Fruit fly (Drosophila melanogaster) whole organism, prepupa: ENCODE results near the gene Iris.
A peak's percentile ranks its signal among the peaks of the same experiment; 100 is the strongest.

ENCODE experiments used
- Blimp-1 ChIP-seq: fragments of 200-800 bp; sonication (Bioruptor generic); optimal IDR thresholded peaks from 3 replicates; lab custom pipeline; 2017; ENCODE audit warnings: missing biosample characterization, missing genetic modification characterization, mild to moderate bottlenecking, moderate library complexity, missing genetic modification reagents
- CG10631 ChIP-seq: fragments of 200-800 bp; sonication (Bioruptor generic); optimal IDR thresholded peaks from 2 replicates; lab custom pipeline; 2016; ENCODE audit warnings: missing biosample characterization, missing genetic modification characterization
- CG10669 ChIP-seq: fragments of 200-800 bp; sonication (Bioruptor generic); optimal IDR thresholded peaks from 3 replicates; lab custom pipeline; 2018; ENCODE audit warnings: missing biosample characterization, mild to moderate bottlenecking, missing genetic modification characterization, moderate library complexity
- CG11294 ChIP-seq: fragments of 200-800 bp; sonication (Bioruptor generic); IDR thresholded peaks from 2 replicates; pipeline ENCODE4 v1.3.6; 2022; ENCODE audit warnings: missing biosample characterization, missing genetic modification characterization
- CG11762 ChIP-seq: fragments of 200-800 bp; sonication (Bioruptor generic); optimal IDR thresholded peaks from 3 replicates; lab custom pipeline; 2016; ENCODE audit warnings: missing biosample characterization, missing genetic modification characterization; ENCODE audit not compliant: insufficient read depth
- CG11902 ChIP-seq: fragments of 200-800 bp; sonication (Bioruptor generic); optimal IDR thresholded peaks from 3 replicates; lab custom pipeline; 2016; ENCODE audit warnings: missing biosample characterization, missing genetic modification characterization
- CG1621 ChIP-seq: fragments of 200-800 bp; sonication (Bioruptor generic); optimal IDR thresholded peaks from 3 replicates; lab custom pipeline; 2018; ENCODE audit warnings: missing biosample characterization, mild to moderate bottlenecking, missing genetic modification characterization
- CG16779 ChIP-seq: fragments of 200-800 bp; sonication (Bioruptor generic); optimal IDR thresholded peaks from 3 replicates; lab custom pipeline; 2017; ENCODE audit warnings: missing biosample characterization, mild to moderate bottlenecking, missing genetic modification characterization
- CG3032 ChIP-seq: fragments of 200-800 bp; optimal IDR thresholded peaks from 2 replicates; lab custom pipeline; 2019; ENCODE audit warnings: missing biosample characterization, mild to moderate bottlenecking, missing genetic modification characterization, moderate library complexity
- CG31627 ChIP-seq: fragments of 200-800 bp; sonication (Bioruptor generic); optimal IDR thresholded peaks from 3 replicates; lab custom pipeline; 2016; ENCODE audit warnings: missing biosample characterization, missing genetic modification characterization
- CG32006 ChIP-seq: fragments of 200-800 bp; sonication (Bioruptor generic); optimal IDR thresholded peaks from 3 replicates; lab custom pipeline; 2017; ENCODE audit warnings: missing biosample characterization, mild to moderate bottlenecking, missing genetic modification characterization
- CG34406 ChIP-seq: fragments of 200-800 bp; sonication (Bioruptor generic); optimal IDR thresholded peaks from 3 replicates; lab custom pipeline; 2016; ENCODE audit warnings: missing biosample characterization, missing genetic modification characterization
- CG3919 ChIP-seq: fragments of 200-800 bp; sonication (Bioruptor generic); optimal IDR thresholded peaks from 3 replicates; lab custom pipeline; 2016; ENCODE audit warnings: missing biosample characterization, missing genetic modification characterization
- CG4318 ChIP-seq: fragments of 200-800 bp; sonication (Bioruptor generic); optimal IDR thresholded peaks from 3 replicates; lab custom pipeline; 2017; ENCODE audit warnings: missing biosample characterization, mild to moderate bottlenecking, missing genetic modification characterization
- CG6276 ChIP-seq: fragments of 200-800 bp; sonication (Bioruptor generic); optimal IDR thresholded peaks from 2 replicates; lab custom pipeline; 2017; ENCODE audit warnings: missing biosample characterization, mild to moderate bottlenecking, missing genetic modification characterization
- CG8119 ChIP-seq: fragments of 200-800 bp; sonication (Bioruptor generic); IDR thresholded peaks from 3 replicates; pipeline ENCODE4 v1.3.6; 2022; ENCODE audit warnings: missing biosample characterization, missing genetic modification characterization
- CG8319 ChIP-seq: fragments of 200-800 bp; sonication (Bioruptor generic); optimal IDR thresholded peaks from 3 replicates; lab custom pipeline; 2016; ENCODE audit warnings: missing biosample characterization, missing genetic modification characterization
- CG8632 ChIP-seq: fragments of 200-800 bp; sonication (Bioruptor generic); optimal IDR thresholded peaks from 3 replicates; lab custom pipeline; 2016; ENCODE audit warnings: missing biosample characterization, missing genetic modification characterization
- CG9139 ChIP-seq: fragments of 200-800 bp; sonication (Bioruptor generic); optimal IDR thresholded peaks from 3 replicates; lab custom pipeline; 2017; ENCODE audit warnings: missing biosample characterization, mild to moderate bottlenecking, missing genetic modification characterization
- Eip93F ChIP-seq: fragments of 200-800 bp; sonication (Bioruptor generic); optimal IDR thresholded peaks from 2 replicates; lab custom pipeline; 2016; ENCODE audit warnings: missing biosample characterization, mild to moderate bottlenecking, missing genetic modification characterization
- Ets21C ChIP-seq: fragments of 200-800 bp; sonication (Bioruptor generic); optimal IDR thresholded peaks from 3 replicates; lab custom pipeline; 2016; ENCODE audit warnings: missing biosample characterization, missing genetic modification characterization
- Ets96B ChIP-seq: fragments of 200-800 bp; optimal IDR thresholded peaks from 2 replicates; lab custom pipeline; 2019; ENCODE audit warnings: missing biosample characterization, mild to moderate bottlenecking, missing genetic modification characterization, moderate library complexity
- Gug ChIP-seq: fragments of 200-800 bp; sonication (Bioruptor generic); IDR thresholded peaks from 2 replicates; pipeline ENCODE4 v1.3.6; 2022; ENCODE audit warnings: missing biosample characterization, missing genetic modification characterization
- Hr38 ChIP-seq: sonication (Bioruptor generic); optimal IDR thresholded peaks from 2 replicates; lab custom pipeline; 2016; ENCODE audit warnings: missing biosample characterization, missing genetic modification characterization
- Hr39 ChIP-seq: fragments of 200-800 bp; sonication (Bioruptor generic); optimal IDR thresholded peaks from 2 replicates; lab custom pipeline; 2016; ENCODE audit warnings: missing biosample characterization, missing genetic modification characterization
- Hr4 ChIP-seq: fragments of 200-800 bp; sonication (Bioruptor generic); optimal IDR thresholded peaks from 3 replicates; lab custom pipeline; 2016; ENCODE audit warnings: missing biosample characterization, missing genetic modification characterization
- Met ChIP-seq: fragments of 200-800 bp; sonication (Bioruptor generic); optimal IDR thresholded peaks from 3 replicates; lab custom pipeline; 2016; ENCODE audit warnings: missing biosample characterization, missing genetic modification characterization
- OdsH ChIP-seq: fragments of 200-800 bp; sonication (Bioruptor generic); optimal IDR thresholded peaks from 3 replicates; lab custom pipeline; 2016; ENCODE audit warnings: missing biosample characterization, missing genetic modification characterization
- Smox ChIP-seq: fragments of 200-800 bp; sonication (Bioruptor generic); optimal IDR thresholded peaks from 3 replicates; lab custom pipeline; 2016; ENCODE audit warnings: missing biosample characterization, missing genetic modification characterization
- Sox102F ChIP-seq: fragments of 200-800 bp; sonication (Bioruptor generic); optimal IDR thresholded peaks from 2 replicates; lab custom pipeline; 2016; ENCODE audit warnings: missing biosample characterization, mild to moderate bottlenecking, missing genetic modification characterization
- Sox14 ChIP-seq: fragments of 200-800 bp; sonication (Bioruptor generic); optimal IDR thresholded peaks from 3 replicates; lab custom pipeline; 2016; ENCODE audit warnings: missing biosample characterization, missing genetic modification characterization
- Sox15 ChIP-seq: fragments of 200-800 bp; sonication (Bioruptor generic); optimal IDR thresholded peaks from 3 replicates; lab custom pipeline; 2016; ENCODE audit warnings: missing biosample characterization, missing genetic modification characterization
- achi ChIP-seq: fragments of 200-800 bp; sonication (Bioruptor generic); optimal IDR thresholded peaks from 3 replicates; lab custom pipeline; 2016; ENCODE audit warnings: missing biosample characterization, missing genetic modification characterization
- acj6 ChIP-seq: fragments of 200-800 bp; sonication (Bioruptor generic); optimal IDR thresholded peaks from 3 replicates; lab custom pipeline; 2016; ENCODE audit warnings: missing biosample characterization, missing genetic modification characterization
- cyc ChIP-seq: fragments of 200-800 bp; sonication (Bioruptor generic); optimal IDR thresholded peaks from 3 replicates; lab custom pipeline; 2016; ENCODE audit warnings: missing biosample characterization, missing genetic modification characterization
- dac ChIP-seq: fragments of 200-800 bp; sonication (Bioruptor generic); optimal IDR thresholded peaks from 2 replicates; lab custom pipeline; 2017; ENCODE audit warnings: missing biosample characterization, mild to moderate bottlenecking, missing genetic modification characterization
- dsx ChIP-seq: fragments of 200-800 bp; optimal IDR thresholded peaks from 3 replicates; lab custom pipeline; 2019; ENCODE audit warnings: missing biosample characterization, mild to moderate bottlenecking, missing genetic modification characterization, moderate library complexity; ENCODE audit not compliant: poor library complexity, severe bottlenecking
- eg ChIP-seq: fragments of 200-800 bp; sonication (Bioruptor generic); IDR thresholded peaks from 3 replicates; pipeline ENCODE4 v1.3.6; 2022; ENCODE audit warnings: missing biosample characterization, missing genetic modification characterization
- esn ChIP-seq: fragments of 200-800 bp; sonication (Bioruptor generic); optimal IDR thresholded peaks from 2 replicates; lab custom pipeline; 2016; ENCODE audit warnings: missing biosample characterization, mild to moderate bottlenecking, missing genetic modification characterization, moderate library complexity
- fd85E ChIP-seq: fragments of 200-800 bp; sonication (Bioruptor generic); optimal IDR thresholded peaks from 3 replicates; lab custom pipeline; 2016; ENCODE audit warnings: missing biosample characterization, missing genetic modification characterization
- fkh ChIP-seq: fragments of 200-800 bp; sonication (Bioruptor generic); optimal IDR thresholded peaks from 3 replicates; lab custom pipeline; 2017; ENCODE audit warnings: missing biosample characterization, mild to moderate bottlenecking, missing genetic modification characterization, moderate library complexity
- lz ChIP-seq: fragments of 200-800 bp; sonication (Bioruptor generic); optimal IDR thresholded peaks from 3 replicates; lab custom pipeline; 2016; ENCODE audit warnings: missing biosample characterization, missing genetic modification characterization
- net ChIP-seq: fragments of 200-800 bp; sonication (Bioruptor generic); optimal IDR thresholded peaks from 3 replicates; lab custom pipeline; 2016; ENCODE audit warnings: missing biosample characterization, missing genetic modification characterization
- pdm3 ChIP-seq: fragments of 200-800 bp; sonication (Bioruptor generic); optimal IDR thresholded peaks from 3 replicates; lab custom pipeline; 2016; ENCODE audit warnings: missing biosample characterization, missing genetic modification characterization
- salr ChIP-seq, 2 experiments: fragments of 200-800 bp; sonication (Bioruptor generic); optimal IDR thresholded peaks; 3 replicates each; lab custom pipeline; 2016 to 2018; ENCODE audit warnings: missing biosample characterization in 2 of 2, missing genetic modification characterization in 2 of 2, mild to moderate bottlenecking in 1 of 2
- ss ChIP-seq, 2 experiments: fragments of 200-800 bp; sonication (Bioruptor generic); optimal IDR thresholded peaks; 2 replicates in 1 of 2; 3 replicates in 1 of 2; lab custom pipeline; 2017 to 2018; ENCODE audit warnings: mild to moderate bottlenecking in 2 of 2, missing biosample characterization in 2 of 2, missing genetic modification characterization in 2 of 2, moderate library complexity in 1 of 2
- svp ChIP-seq: fragments of 200-800 bp; sonication (Bioruptor generic); peaks from one replicate; lab custom pipeline; 2016; ENCODE audit warnings: missing biosample characterization, missing genetic modification characterization
- topi ChIP-seq: fragments of 200-800 bp; sonication (Bioruptor generic); optimal IDR thresholded peaks from 3 replicates; lab custom pipeline; 2016; ENCODE audit warnings: missing biosample characterization, missing genetic modification characterization
- vri ChIP-seq: fragments of 200-800 bp; sonication (Bioruptor generic); optimal IDR thresholded peaks from 3 replicates; lab custom pipeline; 2016; ENCODE audit warnings: missing biosample characterization, mild to moderate bottlenecking, missing genetic modification characterization

The Iris gene

dm6 chr2L:1118880-1119809, 14.8 kb downstream of the Iris start:
- TF ChIP-seq CG1621 (tag; lab: Kevin White, UChicago) (peak; percentile 55), CG11762 (GFP tag; lab: Kevin White, UChicago) (peak; percentile 70), achi (GFP tag; lab: Kevin White, UChicago) (peak; percentile 76), ss (GFP tag; optimal IDR thresholded peaks at IDR 0.05; lab: Kevin White, UChicago) (peak in 1 of 2 experiments; percentile 59), CG11902 (GFP tag; lab: Kevin White, UChicago) (peak; percentile 67), CG4318 (GFP tag; lab: Kevin White, UChicago) (peak; percentile 31), CG8632 (GFP tag; lab: Kevin White, UChicago) (peak; percentile 70), topi (peak; percentile 81), CG3919 (peak; percentile 71), CG10669 (peak; percentile 62), acj6 (GFP tag; lab: Kevin White, UChicago) (peak; percentile 84), Hr38 (GFP tag; lab: Kevin White, UChicago) (no peak), cyc (peak; percentile 73), net (GFP tag; lab: Kevin White, UChicago) (peak; percentile 84), Sox102F (GFP tag; lab: Kevin White, UChicago) (peak; percentile 82), OdsH (GFP tag; lab: Kevin White, UChicago) (peak; percentile 77), CG32006 (GFP tag; lab: Kevin White, UChicago) (peak; percentile 85), Sox15 (GFP tag; lab: Kevin White, UChicago) (peak; percentile 73), CG31627 (peak; percentile 81), CG34406 (GFP tag; lab: Kevin White, UChicago) (peak; percentile 78), Ets96B (peak; percentile 55), svp (GFP tag; lab: Kevin White, UChicago) (peak; percentile 96), CG16779 (tag; lab: Kevin White, UChicago) (peak; percentile 35), CG10631 (peak; percentile 68), pdm3 (peak; percentile 85), esn (GFP tag; lab: Kevin White, UChicago) (peak; percentile 82), dac (peak; percentile 47), CG3032 (tag; lab: Kevin White, UChicago) (peak; percentile 48), Hr39 (peak; percentile 82), Smox (GFP tag; lab: Kevin White, UChicago) (peak; percentile 81), Eip93F (GFP tag; lab: Kevin White, UChicago) (peak; percentile 62), CG9139 (peak; percentile 9), eg (GFP tag; lab: Robert Waterston, UW) (peak; percentile 84), Met (GFP tag; lab: Kevin White, UChicago) (peak; percentile 81), CG6276 (GFP tag; lab: Kevin White, UChicago) (peak; percentile 72), Sox14 (GFP tag; lab: Kevin White, UChicago) (peak; percentile 87), CG8319 (GFP tag; lab: Kevin White, UChicago) (peak; percentile 75), fd85E (peak; percentile 24), Ets21C (GFP tag; lab: Kevin White, UChicago) (peak; percentile 57), Hr4 (peak; percentile 84), CG8119 (peak; percentile 73), lz (GFP tag; lab: Kevin White, UChicago) (peak; percentile 83), salr (GFP tag; optimal IDR thresholded peaks at IDR 0.05; lab: Kevin White, UChicago) (peak in 1 of 2 experiments; percentile 73), dsx (GFP tag; lab: Kevin White, UChicago) (peak; percentile 34), Gug (GFP tag; lab: Robert Waterston, UW) (peak; percentile 70), CG11294 (GFP tag; lab: Robert Waterston, UW) (peak; percentile 79), fkh (GFP tag; lab: Kevin White, UChicago) (peak; percentile 20), vri (GFP tag; lab: Kevin White, UChicago) (peak; percentile 79), Blimp-1 (GFP tag; lab: Kevin White, UChicago) (peak; percentile 2)
